Fruit fly (Drosophila melanogaster): Measurements from ENCODE around the gene CG12523.
A peak's percentile ranks its signal among the peaks of the same experiment; 100 is the strongest.

The CG12523 gene

DNA sequence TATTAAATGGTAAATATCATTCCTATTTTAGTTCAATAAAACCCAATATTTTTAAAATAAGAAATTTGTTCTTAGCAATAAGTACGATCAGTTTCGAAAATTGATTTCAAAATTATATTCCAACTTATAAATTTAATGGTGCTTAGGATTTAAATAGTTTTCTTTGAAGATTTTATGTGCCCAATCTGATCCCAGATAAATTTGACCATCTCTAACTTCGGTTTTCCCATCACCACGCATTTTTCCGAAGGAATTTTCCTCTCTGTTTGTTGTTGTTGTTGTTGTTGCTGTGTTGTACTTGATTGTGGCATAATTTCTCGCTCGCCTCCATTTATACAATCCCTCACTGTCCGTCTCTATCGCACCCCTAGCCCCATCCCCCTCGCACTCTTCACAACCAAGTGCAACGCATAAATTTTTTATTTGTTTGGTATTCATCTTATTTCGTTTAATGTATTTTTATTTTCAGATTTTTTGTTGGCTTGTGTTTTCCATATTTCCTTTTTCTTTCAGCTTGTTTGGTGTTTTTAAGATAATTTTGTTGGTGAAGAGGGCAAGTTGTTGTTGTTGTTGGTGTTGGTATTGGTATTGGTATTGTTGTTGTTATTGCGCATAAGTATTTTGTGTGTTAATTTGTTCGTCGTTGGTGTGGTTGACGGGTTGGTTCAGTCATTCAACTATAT, 48.8 kb downstream of the CG12523 start (continued):
- no peak for TF ChIP-seq pan (optimal IDR thresholded peaks at IDR 0.05)
- TF ChIP-seq pan (GFP tag; optimal IDR thresholded peaks at IDR 0.05 in 1 of 2, IDR thresholded peaks at IDR 0.05 in 1 of 2), result no peak
- TF ChIP-seq lov (optimal IDR thresholded peaks at IDR 0.05), result no peak
- TF ChIP-seq lov (GFP tag; IDR thresholded peaks at IDR 0.05), result peak; percentile 44; the same call in 2 of the 3 replicates
- TF ChIP-seq CG4328 (GFP tag; optimal IDR thresholded peaks at IDR 0.05), result peak; percentile 11
- TF ChIP-seq jumu (GFP tag; optimal IDR thresholded peaks at IDR 0.05), result no peak
- TF ChIP-seq CG8359 (GFP tag; optimal IDR thresholded peaks at IDR 0.05; ENCODE audit: borderline replicate concordance), result no peak
- TF ChIP-seq inv (GFP tag; IDR thresholded peaks at IDR 0.05; ENCODE audit: partially characterized antibody), result no peak
- no peak for TF ChIP-seq amos (GFP tag; IDR thresholded peaks at IDR 0.05; ENCODE audit: partially characterized antibody)
- TF ChIP-seq kay (GFP tag; optimal IDR thresholded peaks at IDR 0.05), result no peak
- no peak for TF ChIP-seq Dek (tag; optimal IDR thresholded peaks at IDR 0.05)
- no peak for TF ChIP-seq CG1792 (GFP tag; optimal IDR thresholded peaks at IDR 0.05)
- TF ChIP-seq CG3726 (GFP tag; IDR thresholded peaks at IDR 0.05), result no peak
- TF ChIP-seq wor (GFP tag; IDR thresholded peaks at IDR 0.05), result no peak
- TF ChIP-seq chif (GFP tag; optimal IDR thresholded peaks at IDR 0.05), result peak in 1 of 2 experiments; percentile 39
- no peak for TF ChIP-seq hbn (GFP tag; IDR thresholded peaks at IDR 0.05; ENCODE audit: partially characterized antibody)
- peak; percentile 30 for TF ChIP-seq CG4424 (GFP tag; optimal IDR thresholded peaks at IDR 0.05)
- TF ChIP-seq Camta (GFP tag; optimal IDR thresholded peaks at IDR 0.05), result no peak
- TF ChIP-seq BtbVII (GFP tag; optimal IDR thresholded peaks at IDR 0.05), result no peak
- TF ChIP-seq CG16863 (GFP tag; optimal IDR thresholded peaks at IDR 0.05), result no peak
- no peak for TF ChIP-seq CG33557 (GFP tag; optimal IDR thresholded peaks at IDR 0.05)
- no peak for TF ChIP-seq CG31388 (GFP tag; optimal IDR thresholded peaks at IDR 0.05)
- TF ChIP-seq CG14050 (GFP tag; IDR thresholded peaks at IDR 0.05), result no peak; the same call in 2 of the 3 replicates
- TF ChIP-seq Dad (GFP tag; optimal IDR thresholded peaks at IDR 0.05), result no peak
- no peak for TF ChIP-seq CG12744 (GFP tag; optimal IDR thresholded peaks at IDR 0.05)
- no peak for TF ChIP-seq MTF-1 (GFP tag; optimal IDR thresholded peaks at IDR 0.05; ENCODE audit: borderline replicate concordance)
- no peak for TF ChIP-seq CG13296 (GFP tag; optimal IDR thresholded peaks at IDR 0.05)
- no peak for TF ChIP-seq tgo (GFP tag; IDR thresholded peaks at IDR 0.05)
- TF ChIP-seq fd3F (GFP tag; optimal IDR thresholded peaks at IDR 0.05), result no peak
- TF ChIP-seq zfh1 (GFP tag; IDR thresholded peaks at IDR 0.05), result peak; percentile 65
- TF ChIP-seq CG11247 (GFP tag; IDR thresholded peaks at IDR 0.05), result no peak
- no peak for TF ChIP-seq Lhr (GFP tag; optimal IDR thresholded peaks at IDR 0.05)
- 0 out of 2 replicates have a peak, but pooled peaks have one; percentile 19 for TF ChIP-seq HLH3B (GFP tag; IDR thresholded peaks at IDR 0.05)
- TF ChIP-seq mirr (GFP tag; optimal IDR thresholded peaks at IDR 0.05), result no peak
- TF ChIP-seq CG15011 (GFP tag; optimal IDR thresholded peaks at IDR 0.05), result no peak
- no peak for TF ChIP-seq CG6654 (GFP tag; optimal IDR thresholded peaks at IDR 0.05)
- TF ChIP-seq CG7786 (GFP tag; optimal IDR thresholded peaks at IDR 0.05), result no peak
- TF ChIP-seq CG17359 (tag; optimal IDR thresholded peaks at IDR 0.05), result peak; percentile 35
- no peak for TF ChIP-seq fd102C (GFP tag; optimal IDR thresholded peaks at IDR 0.05)
- no peak for TF ChIP-seq emc (GFP tag; optimal IDR thresholded peaks at IDR 0.05)
- no peak for TF ChIP-seq Fer3 (tag; optimal IDR thresholded peaks at IDR 0.05)
- TF ChIP-seq ftz-f1 (GFP tag; optimal IDR thresholded peaks at IDR 0.05), result no peak
- no peak for TF ChIP-seq fu2 (GFP tag; optimal IDR thresholded peaks at IDR 0.05)
- TF ChIP-seq nau (GFP tag; optimal IDR thresholded peaks at IDR 0.05), result no peak
- TF ChIP-seq CG12236 (GFP tag; optimal IDR thresholded peaks at IDR 0.05), result no peak
- TF ChIP-seq Hr51 (GFP tag; optimal IDR thresholded peaks at IDR 0.05), result no peak
- no peak for TF ChIP-seq CG15073 (GFP tag; optimal IDR thresholded peaks at IDR 0.05)
- TF ChIP-seq CG7839 (tag; optimal IDR thresholded peaks at IDR 0.05), result peak; percentile 27
- TF ChIP-seq hb (GFP tag; IDR thresholded peaks at IDR 0.05; ENCODE audit: partially characterized antibody), result no peak
- no peak for TF ChIP-seq gfzf (GFP tag; optimal IDR thresholded peaks at IDR 0.05)
